Worm (Caenorhabditis elegans) whole organism, L4 larva: ENCODE data around the gene F08D12.15.

ENCODE experiments used
- D1046.2 ChIP-seq: fragments of 200-800 bp; sonication (Bioruptor generic); IDR thresholded peaks from 2 replicates; pipeline ENCODE4 v1.3.6; 2022; ENCODE audit warnings: missing genetic modification characterization, missing compliant biosample characterization
- F10B5.3 ChIP-seq: sonication (generic microtip); optimal IDR thresholded peaks from 2 replicates; lab custom pipeline; 2016; ENCODE audit warnings: mild to moderate bottlenecking, missing genetic modification characterization, missing compliant biosample characterization
- F26F4.8 ChIP-seq: fragments of 200-800 bp; sonication (Bioruptor generic); conservative IDR thresholded peaks from 2 replicates; pipeline ENCODE4 v1.3.6; 2022; ENCODE audit warnings: missing genetic modification characterization, missing compliant biosample characterization
- F37D6.2 ChIP-seq: sonication (generic microtip); optimal IDR thresholded peaks from 2 replicates; lab custom pipeline; 2016; ENCODE audit warnings: mild to moderate bottlenecking, missing genetic modification characterization, missing compliant biosample characterization
- R02D3.7 ChIP-seq: fragments of 150-350 bp; sonication (generic microtip); optimal IDR thresholded peaks from 3 replicates; lab custom pipeline; 2014; ENCODE audit warnings: missing biosample characterization, missing genetic modification characterization
- Y105C5A.15 ChIP-seq: fragments of 200-800 bp; sonication (Bioruptor generic); IDR thresholded peaks from 2 replicates; pipeline ENCODE4 v1.3.6; 2022; ENCODE audit warnings: missing genetic modification characterization, missing compliant biosample characterization
- Y48G9A.11 ChIP-seq: fragments of 200-800 bp; sonication (Bioruptor generic); IDR thresholded peaks from 2 replicates; pipeline ENCODE4 v1.3.6; 2022; ENCODE audit warnings: missing genetic modification reagents, missing genetic modification characterization, missing compliant biosample characterization
- Y5F2A.4 ChIP-seq: fragments of 200-800 bp; sonication (Bioruptor generic); optimal IDR thresholded peaks from 2 replicates; lab custom pipeline; 2018; ENCODE audit warnings: mild to moderate bottlenecking, missing genetic modification characterization, missing compliant biosample characterization
- aha-1 ChIP-seq: fragments of 150-350 bp; peaks from one replicate; lab custom pipeline; 2014; ENCODE audit warnings: missing biosample characterization, missing genetic modification characterization
- ama-1 ChIP-seq: fragments of 150-350 bp; optimal IDR thresholded peaks from 2 replicates; lab custom pipeline; 2014; ENCODE audit warnings: inconsistent platforms, mixed read lengths
- attf-4 ChIP-seq: sonication (generic microtip); optimal IDR thresholded peaks from 3 replicates; lab custom pipeline; 2017; ENCODE audit warnings: missing biosample characterization, missing genetic modification characterization
- ceh-28 ChIP-seq: fragments of 150-350 bp; optimal IDR thresholded peaks from 2 replicates; lab custom pipeline; 2014; ENCODE audit warnings: missing biosample characterization, missing genetic modification reagents, missing genetic modification characterization
- ceh-32 ChIP-seq: sonication (generic microtip); optimal IDR thresholded peaks from 2 replicates; lab custom pipeline; 2016; ENCODE audit warnings: mild to moderate bottlenecking, missing genetic modification characterization, missing compliant biosample characterization; ENCODE audit not compliant: poor library complexity
- daf-12 ChIP-seq: fragments of 150-350 bp; optimal IDR thresholded peaks from 2 replicates; lab custom pipeline; 2014; ENCODE audit warnings: missing biosample characterization, missing genetic modification reagents, missing genetic modification characterization
- daf-16 ChIP-seq, 3 experiments: sonication (generic microtip); optimal IDR thresholded peaks; 2 replicates each; lab custom pipeline; 2016 to 2017; ENCODE audit warnings: missing genetic modification characterization in 3 of 3, missing genetic modification reagents in 3 of 3, mild to moderate bottlenecking in 2 of 3, missing compliant biosample characterization in 2 of 3, missing biosample characterization in 1 of 3, moderate library complexity in 1 of 3
- daf-19 ChIP-seq: fragments of 200-800 bp; sonication (Bioruptor generic); conservative IDR thresholded peaks from 2 replicates; pipeline ENCODE4 v1.3.6; 2022; ENCODE audit warnings: missing genetic modification characterization, missing compliant biosample characterization
- dmd-8 ChIP-seq: fragments of 200-800 bp; sonication (Bioruptor generic); IDR thresholded peaks from 2 replicates; pipeline ENCODE4 v1.3.6; 2022; ENCODE audit warnings: missing genetic modification characterization, missing compliant biosample characterization
- duxl-1 ChIP-seq: sonication (generic microtip); optimal IDR thresholded peaks from 2 replicates; lab custom pipeline; 2016; ENCODE audit warnings: mild to moderate bottlenecking, missing genetic modification characterization, moderate library complexity, missing compliant biosample characterization; ENCODE audit not compliant: poor library complexity
- gei-8 ChIP-seq: fragments of 200-800 bp; sonication (Bioruptor generic); optimal IDR thresholded peaks from 2 replicates; lab custom pipeline; 2018; ENCODE audit warnings: mild to moderate bottlenecking, missing genetic modification characterization, missing compliant biosample characterization
- hlh-11 ChIP-seq: fragments of 200-800 bp; sonication (Bioruptor generic); optimal IDR thresholded peaks from 2 replicates; lab custom pipeline; 2018; ENCODE audit warnings: mild to moderate bottlenecking, missing genetic modification characterization, missing compliant biosample characterization
- hlh-30 ChIP-seq: sonication (generic microtip); optimal IDR thresholded peaks from 2 replicates; lab custom pipeline; 2017; ENCODE audit warnings: antibody characterized with exemption, mild to moderate bottlenecking, missing genetic modification characterization, missing compliant biosample characterization; ENCODE audit not compliant: insufficient read depth
- jun-1 ChIP-seq: fragments of 150-350 bp; optimal IDR thresholded peaks from 2 replicates; lab custom pipeline; 2014; ENCODE audit warnings: missing biosample characterization, missing genetic modification reagents, missing genetic modification characterization
- lin-39 ChIP-seq: fragments of 150-350 bp; optimal IDR thresholded peaks from 2 replicates; lab custom pipeline; 2014; ENCODE audit warnings: missing biosample characterization, missing genetic modification reagents, missing genetic modification characterization
- lsy-2 ChIP-seq, 2 experiments: fragments of 150-350 bp in 1 of 2; sonication (generic microtip) in 1 of 2; optimal IDR thresholded peaks; 2 replicates each; lab custom pipeline; 2014 to 2017; ENCODE audit warnings: missing biosample characterization in 2 of 2, missing genetic modification characterization in 2 of 2
- madf-9 ChIP-seq: fragments of 200-800 bp; sonication (Bioruptor generic); conservative IDR thresholded peaks from 2 replicates; pipeline ENCODE4 v1.3.6; 2022; ENCODE audit warnings: missing genetic modification reagents, missing genetic modification characterization, missing compliant biosample characterization
- mdl-1 ChIP-seq, 2 experiments: fragments of 150-350 bp in 1 of 2; sonication (generic microtip) in 1 of 2; optimal IDR thresholded peaks; 2 replicates each; lab custom pipeline; 2014 to 2017; ENCODE audit warnings: missing biosample characterization in 2 of 2, missing genetic modification characterization in 2 of 2
- mdt-29 ChIP-seq: fragments of 200-800 bp; sonication (Bioruptor generic); IDR thresholded peaks from 2 replicates; pipeline ENCODE4 v1.3.6; 2022; ENCODE audit warnings: missing genetic modification reagents, missing genetic modification characterization, missing compliant biosample characterization
- mep-1 ChIP-seq: fragments of 150-350 bp; sonication (generic microtip); optimal IDR thresholded peaks from 3 replicates; lab custom pipeline; 2014; ENCODE audit warnings: missing biosample characterization, missing genetic modification characterization
- nhr-11 ChIP-seq: fragments of 150-350 bp; optimal IDR thresholded peaks from 2 replicates; lab custom pipeline; 2014; ENCODE audit warnings: missing biosample characterization, missing genetic modification characterization
- nhr-111 ChIP-seq: fragments of 200-800 bp; sonication (Bioruptor generic); optimal IDR thresholded peaks from 2 replicates; lab custom pipeline; 2018; ENCODE audit warnings: mild to moderate bottlenecking, missing genetic modification characterization, missing compliant biosample characterization
- nhr-237 ChIP-seq: sonication (generic microtip); optimal IDR thresholded peaks from 2 replicates; lab custom pipeline; 2017; ENCODE audit warnings: missing biosample characterization, missing genetic modification characterization
- pqm-1 ChIP-seq: sonication (generic microtip); optimal IDR thresholded peaks from 2 replicates; lab custom pipeline; 2017; ENCODE audit warnings: missing biosample characterization, missing genetic modification characterization
- sdz-12 ChIP-seq: fragments of 200-800 bp; sonication (Bioruptor generic); optimal IDR thresholded peaks from 2 replicates; lab custom pipeline; 2018; ENCODE audit warnings: mild to moderate bottlenecking, missing genetic modification characterization, missing compliant biosample characterization
- tag-97 ChIP-seq: fragments of 200-800 bp; sonication (Bioruptor generic); IDR thresholded peaks from 2 replicates; pipeline ENCODE4 v1.3.6; 2022; ENCODE audit warnings: missing genetic modification characterization, missing compliant biosample characterization
- unc-130 ChIP-seq: sonication (generic microtip); optimal IDR thresholded peaks from 2 replicates; lab custom pipeline; 2016; ENCODE audit warnings: missing genetic modification reagents, missing genetic modification characterization, missing compliant biosample characterization
- zag-1 ChIP-seq: fragments of 150-350 bp; optimal IDR thresholded peaks from 2 replicates; lab custom pipeline; 2014; ENCODE audit warnings: missing biosample characterization, missing genetic modification characterization
- zfp-3 ChIP-seq: fragments of 200-800 bp; sonication (Bioruptor generic); conservative IDR thresholded peaks from 2 replicates; pipeline ENCODE4 v1.3.6; 2022; ENCODE audit warnings: missing genetic modification reagents, missing genetic modification characterization, missing compliant biosample characterization
- ztf-11 ChIP-seq: fragments of 150-350 bp; optimal IDR thresholded peaks from 2 replicates; lab custom pipeline; 2014; ENCODE audit warnings: missing biosample characterization, missing genetic modification characterization

Gene F08D12.15

ce11 chrII:2757954-2758353, 8.5 kb upstream of the F08D12.15 start, which contains the start of gene F29A7.8:
TSS of gene F29A7.8 (minus strand) at chrII:2758054.
- no peak for TF ChIP-seq Y48G9A.11
- peak; percentile 12 for TF ChIP-seq aha-1 (tag; lab: Kevin White, UChicago)

- TF ChIP-seq Y105C5A.15: no peak
- no peak for TF ChIP-seq D1046.2 (GFP tag; lab: Robert Waterston, UW)
- TF ChIP-seq sdz-12 (GFP tag; lab: Kevin White, UChicago): no peak
- TF ChIP-seq zag-1 (tag; lab: Kevin White, UChicago): no peak
- no peak for TF ChIP-seq hlh-11 (tag; lab: Kevin White, UChicago)
- TF ChIP-seq lsy-2 (tag; optimal IDR thresholded peaks at IDR 0.05; lab: Kevin White, UChicago): no peak
- TF ChIP-seq daf-19 (GFP tag; lab: Robert Waterston, UW): no peak
- TF ChIP-seq dmd-8: no peak
These were observed 8.0 kb upstream of the F08D12.15 start, which contains the start of gene fbxb-107 for ce11 chrII:2758476-2758875. TSS of gene fbxb-107 (plus strand) at chrII:2758772.

ce11 chrII:2762108-2762507, 4.3 kb upstream of the F08D12.15 start, which contains the start of gene fbxb-106:
TSS of gene fbxb-106 (plus strand) at chrII:2762408.
- TF ChIP-seq gei-8 (GFP tag; lab: Kevin White, UChicago) (no peak), nhr-111 (GFP tag; lab: Kevin White, UChicago) (no peak), zag-1 (tag; lab: Kevin White, UChicago) (no peak), F37D6.2 (no peak)

- no peak for TF ChIP-seq ceh-32
- TF ChIP-seq mdl-1 (tag; optimal IDR thresholded peaks at IDR 0.05; lab: Kevin White, UChicago): no peak
- TF ChIP-seq ztf-11 (tag; lab: Kevin White, UChicago): no peak
- no peak for TF ChIP-seq zfp-3 (GFP tag; lab: Robert Waterston, UW)
- no peak for TF ChIP-seq ama-1
- TF ChIP-seq R02D3.7 (tag; lab: Kevin White, UChicago): no peak
- no peak for TF ChIP-seq attf-4
- no peak for TF ChIP-seq mdt-29 (GFP tag; lab: Robert Waterston, UW)
- TF ChIP-seq madf-9 (GFP tag; lab: Robert Waterston, UW): no peak
- no peak for TF ChIP-seq hlh-30 (tag; lab: Kevin White, UChicago)
- no peak for TF ChIP-seq F37D6.2
- TF ChIP-seq nhr-11 (tag; lab: Kevin White, UChicago): no peak
These were observed 1.8 kb upstream of the F08D12.15 start, which contains the start of gene fbxb-108 for ce11 chrII:2764664-2765063. TSS of gene fbxb-108 (plus strand) at chrII:2764964.

- TF ChIP-seq ceh-28: no peak
- TF ChIP-seq daf-16 (GFP tag; optimal IDR thresholded peaks at IDR 0.05; lab: Kevin White, UChicago): peak in 1 of 2 experiments; percentile 36
- no peak for TF ChIP-seq daf-16 (tag; optimal IDR thresholded peaks at IDR 0.05; lab: Kevin White, UChicago)
- no peak for TF ChIP-seq hlh-30 (tag; lab: Kevin White, UChicago)
- no peak for TF ChIP-seq tag-97 (GFP tag; lab: Robert Waterston, UW)
- no peak for TF ChIP-seq mep-1 (tag; lab: Kevin White, UChicago)
These were observed 2.6 kb downstream of the F08D12.15 start, which contains the start of gene F08D12.7 for ce11 chrII:2769021-2769420. TSS of gene F08D12.7 (minus strand) at chrII:2769121.

- TF ChIP-seq Y48G9A.11 (no peak), duxl-1 (no peak), Y5F2A.4 (no peak), F10B5.3 (no peak), mep-1 (tag; lab: Kevin White, UChicago) (no peak), daf-12 (tag; lab: Kevin White, UChicago) (no peak), nhr-237 (tag; lab: Kevin White, UChicago) (no peak), pqm-1 (tag; lab: Kevin White, UChicago) (no peak), unc-130 (GFP tag; lab: Kevin White, UChicago) (no peak), R02D3.7 (tag; lab: Kevin White, UChicago) (no peak), jun-1 (tag; lab: Kevin White, UChicago) (no peak), hlh-11 (tag; lab: Kevin White, UChicago) (no peak), lin-39 (no peak), F26F4.8 (GFP tag; lab: Robert Waterston, UW) (no peak)
These were observed 4.4 kb downstream of the F08D12.15 start, which contains the start of gene fbxb-105 for ce11 chrII:2770788-2771187. TSS of gene fbxb-105 (minus strand) at chrII:2770888.
